ENCODE assay signal across 3 fruit fly cellular contexts in the genomic region with DNA sequence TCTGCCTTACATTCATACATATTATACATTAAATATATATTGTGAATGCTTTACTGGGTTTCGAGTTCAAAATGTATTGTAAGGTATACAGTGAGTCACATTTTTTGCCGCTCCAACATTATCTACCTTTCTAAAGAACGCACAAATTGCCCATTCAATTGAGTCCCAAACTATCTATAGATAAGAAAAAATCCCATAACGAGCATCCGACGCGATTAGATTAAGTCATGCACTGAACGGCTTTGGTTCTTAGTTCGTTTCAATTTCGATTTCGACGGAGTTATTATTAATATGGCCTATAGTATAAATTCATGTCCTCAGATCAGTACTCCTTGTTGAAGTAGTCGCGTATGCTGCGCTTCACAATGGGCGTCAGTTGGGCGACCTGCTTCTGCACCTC.
TF ChIP-seq lines count a peak whose summit lies in the region.

No protein-coding gene starts in this region.

- no peak for TF ChIP-seq CTCF in whole organism, embryonic (GFP tag; optimal IDR thresholded peaks at IDR 0.05; lab: Kevin White, UChicago)

TF ChIP-seq in whole organism, adult, 20 proteins besides CTCF, POLR2A, EP300 and RAD21:
- TF ChIP-seq Clk (GFP tag; optimal IDR thresholded peaks at IDR 0.05; lab: Kevin White, UChicago) (no peak), toe (GFP tag; optimal IDR thresholded peaks at IDR 0.05; lab: Kevin White, UChicago) (no peak), CG33017 (tag; optimal IDR thresholded peaks at IDR 0.05; lab: Kevin White, UChicago) (no peak), tj (GFP tag; optimal IDR thresholded peaks at IDR 0.05; lab: Kevin White, UChicago) (no peak), Mnt (GFP tag; optimal IDR thresholded peaks at IDR 0.05; lab: Kevin White, UChicago) (no peak), pad (GFP tag; optimal IDR thresholded peaks at IDR 0.05; lab: Kevin White, UChicago) (no peak), kay (GFP tag; lab: Kevin White, UChicago; ENCODE audit: borderline replicate concordance) (peak; percentile 50), CG11617 (GFP tag; optimal IDR thresholded peaks at IDR 0.05; lab: Kevin White, UChicago) (no peak), cnc (optimal IDR thresholded peaks at IDR 0.05; lab: Kevin White, UChicago) (no peak), CG5204 (GFP tag; optimal IDR thresholded peaks at IDR 0.05; lab: Kevin White, UChicago) (no peak), cic (GFP tag; optimal IDR thresholded peaks at IDR 0.05; lab: Kevin White, UChicago) (peak; percentile 12)

TF ChIP-seq in whole organism, embryonic, 481 proteins besides CTCF, POLR2A, EP300 and RAD21:
- no peak for TF ChIP-seq CG8290 (GFP tag; optimal IDR thresholded peaks at IDR 0.05; lab: Kevin White, UChicago)
- peak in 1 of 2 experiments; percentile 25 for TF ChIP-seq CG8290 (tag; optimal IDR thresholded peaks at IDR 0.05; lab: Kevin White, UChicago)
- peak; percentile 39 for TF ChIP-seq CG8388 (GFP tag; optimal IDR thresholded peaks at IDR 0.05; lab: Kevin White, UChicago)
- peak; percentile 93 for TF ChIP-seq exex (tag; optimal IDR thresholded peaks at IDR 0.05; lab: Kevin White, UChicago)
- no peak for TF ChIP-seq CG5953 (GFP tag; IDR thresholded peaks at IDR 0.05; lab: Robert Waterston, UW)
- no peak for TF ChIP-seq CG12391 (tag; optimal IDR thresholded peaks at IDR 0.05; lab: Kevin White, UChicago)
- TF ChIP-seq mld (GFP tag; IDR thresholded peaks at IDR 0.05; lab: Robert Waterston, UW; ENCODE audit: partially characterized antibody), result no peak
- TF ChIP-seq sug (tag; optimal IDR thresholded peaks at IDR 0.05; lab: Kevin White, UChicago), result peak; percentile 9
- no peak for TF ChIP-seq gro (GFP tag; optimal IDR thresholded peaks at IDR 0.05; lab: Kevin White, UChicago)
- TF ChIP-seq row (GFP tag; IDR thresholded peaks at IDR 0.05; lab: Robert Waterston, UW), result peak; percentile 39; the same call in 2 of the 3 replicates
- TF ChIP-seq H2.0 (GFP tag; IDR thresholded peaks at IDR 0.05; lab: Robert Waterston, UW), result 0 out of 2 replicates have a peak, but pooled peaks have one; percentile 18
- peak; percentile 84; the same call in 2 of the 3 replicates for TF ChIP-seq CG2199 (GFP tag; IDR thresholded peaks at IDR 0.05; lab: Robert Waterston, UW)
- no peak for TF ChIP-seq lab (GFP tag; optimal IDR thresholded peaks at IDR 0.05; lab: Kevin White, UChicago)
- peak in 1 of 2 experiments; percentile 33 for TF ChIP-seq eve (GFP tag; optimal IDR thresholded peaks at IDR 0.05; lab: Kevin White, UChicago)
- TF ChIP-seq CG34376 (GFP tag; optimal IDR thresholded peaks at IDR 0.05; lab: Kevin White, UChicago), result peak; percentile 25
- no peak for TF ChIP-seq wdn (GFP tag; IDR thresholded peaks at IDR 0.05; lab: Robert Waterston, UW)
- TF ChIP-seq CG15696 (tag; optimal IDR thresholded peaks at IDR 0.05; lab: Kevin White, UChicago), result peak; percentile 12
- peak; percentile 55 for TF ChIP-seq sd (tag; optimal IDR thresholded peaks at IDR 0.05; lab: Kevin White, UChicago)
- TF ChIP-seq GATAe (GFP tag; conservative IDR thresholded peaks at IDR 0.05; lab: Robert Waterston, UW), result peak; percentile 72
- TF ChIP-seq so (GFP tag; IDR thresholded peaks at IDR 0.05; lab: Robert Waterston, UW), result no peak
- peak; percentile 12 for TF ChIP-seq mirr (GFP tag; optimal IDR thresholded peaks at IDR 0.05; lab: Kevin White, UChicago)
- TF ChIP-seq CG9437 (GFP tag; optimal IDR thresholded peaks at IDR 0.05; lab: Kevin White, UChicago), result no peak
- TF ChIP-seq Med (GFP tag; lab: Kevin White, UChicago), result peak; percentile 18
- peak; percentile 8 for TF ChIP-seq grn (GFP tag; optimal IDR thresholded peaks at IDR 0.05; lab: Kevin White, UChicago)
- TF ChIP-seq CG12299 (tag; optimal IDR thresholded peaks at IDR 0.05; lab: Kevin White, UChicago), result no peak
- TF ChIP-seq zf30C (GFP tag; optimal IDR thresholded peaks at IDR 0.05; lab: Kevin White, UChicago), result peak; percentile 87
- no peak for TF ChIP-seq CG12659 (GFP tag; optimal IDR thresholded peaks at IDR 0.05; lab: Kevin White, UChicago)
- 0 out of 3 replicates have a peak, but pooled peaks have one; percentile 24 for TF ChIP-seq zfh1 (GFP tag; IDR thresholded peaks at IDR 0.05; lab: Robert Waterston, UW)
TF ChIP-seq in whole organism, embryonic: peak in this region for 17.

TF ChIP-seq in whole organism, wandering third instar larva, 38 proteins besides CTCF, POLR2A, EP300 and RAD21:
- TF ChIP-seq Rel (GFP tag; optimal IDR thresholded peaks at IDR 0.05; lab: Kevin White, UChicago) (no peak), Rel (tag; optimal IDR thresholded peaks at IDR 0.05; lab: Kevin White, UChicago) (peak; percentile 28), brk (GFP tag; optimal IDR thresholded peaks at IDR 0.05; lab: Kevin White, UChicago) (no peak), Dfd (GFP tag; optimal IDR thresholded peaks at IDR 0.05; lab: Kevin White, UChicago) (no peak), lola (GFP tag; optimal IDR thresholded peaks at IDR 0.05; lab: Kevin White, UChicago) (no peak)
